Fruit fly (Drosophila melanogaster): Measurements from ENCODE around the gene Sfxn1-3.

Gene Sfxn1-3

dm6 chr3R:4428585-4429464, 50.4 kb downstream of the Sfxn1-3 start, which contains the start of gene srl:
TSS of gene srl (minus strand) at chr3R:4429335.
- TF ChIP-seq noc (tag; optimal IDR thresholded peaks at IDR 0.05) = no peak
